Fruit fly (Drosophila melanogaster): ENCODE data around the gene CG10477.

DNA sequence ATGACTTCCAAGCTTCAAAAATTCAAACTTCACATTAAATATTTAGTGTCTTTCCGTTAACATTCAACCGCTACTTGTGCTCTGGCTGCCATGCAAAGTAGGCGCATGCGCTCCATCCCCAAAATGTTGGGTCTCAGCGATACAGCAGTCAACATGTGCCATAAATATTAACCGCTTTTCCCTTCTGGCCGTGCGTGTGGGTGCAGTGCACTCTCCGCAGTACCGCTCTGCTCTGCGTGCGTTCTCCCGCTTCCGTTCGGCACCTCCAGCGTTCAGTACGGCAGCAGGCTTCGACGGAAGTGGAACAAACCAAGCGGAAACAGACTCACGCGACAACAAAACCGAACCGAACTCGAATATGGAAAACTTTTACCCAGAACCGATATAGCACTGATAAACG, 42.0 kb upstream of the CG10477 start, which contains the start of gene ssp6:
- TF ChIP-seq psq (optimal IDR thresholded peaks at IDR 0.05) (no peak), CG8478 (optimal IDR thresholded peaks at IDR 0.05) (no peak), pan (optimal IDR thresholded peaks at IDR 0.05) (no peak), usp (GFP tag; optimal IDR thresholded peaks at IDR 0.05) (no peak), Dll (optimal IDR thresholded peaks at IDR 0.05) (no peak), EcR (GFP tag; optimal IDR thresholded peaks at IDR 0.05) (no peak)

Data from whole organism.